Fruit fly (Drosophila melanogaster) whole organism, pupa: ENCODE measurements around the gene CG43680.
A peak's percentile ranks its signal among the peaks of the same experiment; 100 is the strongest.

Experiments
- CG10348 ChIP-seq: fragments of 200-800 bp; sonication (Bioruptor generic); IDR thresholded peaks from 2 replicates; pipeline ENCODE4 v1.3.6; 2022; ENCODE audit warnings: missing biosample characterization, missing genetic modification characterization
- CG12605 ChIP-seq: fragments of 200-800 bp; sonication (Bioruptor generic); IDR thresholded peaks from 2 replicates; pipeline ENCODE4 v1.3.6; 2022; ENCODE audit warnings: missing biosample characterization, missing genetic modification characterization
- CG13204 ChIP-seq: fragments of 200-800 bp; sonication (Bioruptor generic); optimal IDR thresholded peaks from 2 replicates; lab custom pipeline; 2018; ENCODE audit warnings: missing biosample characterization, mild to moderate bottlenecking, missing genetic modification characterization, moderate library complexity
- CG14655 ChIP-seq: fragments of 200-800 bp; sonication (Bioruptor generic); optimal IDR thresholded peaks from 3 replicates; lab custom pipeline; 2017; ENCODE audit warnings: mild to moderate bottlenecking, missing biosample characterization, missing genetic modification reagents, missing genetic modification characterization
- CG15710 ChIP-seq: fragments of 200-800 bp; sonication (Bioruptor generic); optimal IDR thresholded peaks from 2 replicates; lab custom pipeline; 2018; ENCODE audit warnings: missing biosample characterization, mild to moderate bottlenecking, missing genetic modification characterization, moderate library complexity
- CG17806 ChIP-seq: fragments of 200-800 bp; sonication (Bioruptor generic); optimal IDR thresholded peaks from 2 replicates; lab custom pipeline; 2018; ENCODE audit warnings: missing biosample characterization, mild to moderate bottlenecking, missing genetic modification characterization, moderate library complexity
- CG32121 ChIP-seq: fragments of 200-800 bp; sonication (Bioruptor generic); IDR thresholded peaks from 2 replicates; pipeline ENCODE4 v1.3.6; 2022; ENCODE audit warnings: missing biosample characterization, missing genetic modification characterization
- CG34367 ChIP-seq: fragments of 200-800 bp; sonication (Bioruptor generic); optimal IDR thresholded peaks from 2 replicates; lab custom pipeline; 2018; ENCODE audit warnings: missing biosample characterization, mild to moderate bottlenecking, missing genetic modification characterization
- CG4496 ChIP-seq: fragments of 200-800 bp; sonication (Bioruptor generic); IDR thresholded peaks from 3 replicates; pipeline ENCODE4 v1.3.6; 2022; ENCODE audit warnings: missing biosample characterization, missing genetic modification characterization
- CG8159 ChIP-seq: fragments of 200-800 bp; sonication (Bioruptor generic); optimal IDR thresholded peaks from 3 replicates; lab custom pipeline; 2018; ENCODE audit warnings: missing biosample characterization, mild to moderate bottlenecking, missing genetic modification characterization, moderate library complexity
- CG8301 ChIP-seq: fragments of 200-800 bp; sonication (Bioruptor generic); optimal IDR thresholded peaks from 2 replicates; lab custom pipeline; 2018; ENCODE audit warnings: missing biosample characterization, mild to moderate bottlenecking, missing genetic modification characterization
- CG9948 ChIP-seq: fragments of 200-800 bp; sonication (Bioruptor generic); optimal IDR thresholded peaks from 2 replicates; lab custom pipeline; 2018; ENCODE audit warnings: missing biosample characterization, mild to moderate bottlenecking, missing genetic modification characterization, moderate library complexity
- D1 ChIP-seq: fragments of 200-800 bp; sonication (Bioruptor generic); optimal IDR thresholded peaks from 2 replicates; lab custom pipeline; 2018; ENCODE audit warnings: missing biosample characterization, mild to moderate bottlenecking, missing genetic modification characterization, moderate library complexity
- EcR ChIP-seq: fragments of 200-800 bp; sonication (Bioruptor generic); optimal IDR thresholded peaks from 3 replicates; lab custom pipeline; 2019; ENCODE audit warnings: missing biosample characterization, missing genetic modification characterization, mild to moderate bottlenecking, moderate library complexity, missing genetic modification reagents
- Ets98B ChIP-seq: fragments of 200-800 bp; sonication (Bioruptor generic); IDR thresholded peaks from 2 replicates; pipeline ENCODE4 v1.3.6; 2022; ENCODE audit warnings: missing biosample characterization, missing genetic modification characterization
- Pif1A ChIP-seq: fragments of 200-800 bp; sonication (Bioruptor generic); optimal IDR thresholded peaks from 3 replicates; lab custom pipeline; 2016; ENCODE audit warnings: missing biosample characterization, missing genetic modification characterization
- Pif1B ChIP-seq: fragments of 200-800 bp; sonication (Bioruptor generic); optimal IDR thresholded peaks from 3 replicates; lab custom pipeline; 2016; ENCODE audit warnings: missing biosample characterization, missing genetic modification characterization
- Snoo ChIP-seq: fragments of 200-800 bp; sonication (Bioruptor generic); optimal IDR thresholded peaks from 3 replicates; lab custom pipeline; 2017; ENCODE audit warnings: missing biosample characterization, mild to moderate bottlenecking, missing genetic modification characterization, inconsistent platforms
- fd96Ca ChIP-seq: fragments of 200-800 bp; sonication (Bioruptor generic); IDR thresholded peaks from 3 replicates; pipeline ENCODE4 v1.3.6; 2022; ENCODE audit warnings: missing biosample characterization, missing genetic modification characterization
- gl ChIP-seq: fragments of 200-800 bp; sonication (Bioruptor generic); optimal IDR thresholded peaks from 2 replicates; lab custom pipeline; 2018; ENCODE audit warnings: missing biosample characterization, mild to moderate bottlenecking, missing genetic modification characterization
- rn ChIP-seq: fragments of 200-800 bp; sonication (Bioruptor generic); IDR thresholded peaks from 2 replicates; pipeline ENCODE4 v1.3.6; 2022; ENCODE audit warnings: missing biosample characterization, missing genetic modification characterization

The CG43680 gene

DNA sequence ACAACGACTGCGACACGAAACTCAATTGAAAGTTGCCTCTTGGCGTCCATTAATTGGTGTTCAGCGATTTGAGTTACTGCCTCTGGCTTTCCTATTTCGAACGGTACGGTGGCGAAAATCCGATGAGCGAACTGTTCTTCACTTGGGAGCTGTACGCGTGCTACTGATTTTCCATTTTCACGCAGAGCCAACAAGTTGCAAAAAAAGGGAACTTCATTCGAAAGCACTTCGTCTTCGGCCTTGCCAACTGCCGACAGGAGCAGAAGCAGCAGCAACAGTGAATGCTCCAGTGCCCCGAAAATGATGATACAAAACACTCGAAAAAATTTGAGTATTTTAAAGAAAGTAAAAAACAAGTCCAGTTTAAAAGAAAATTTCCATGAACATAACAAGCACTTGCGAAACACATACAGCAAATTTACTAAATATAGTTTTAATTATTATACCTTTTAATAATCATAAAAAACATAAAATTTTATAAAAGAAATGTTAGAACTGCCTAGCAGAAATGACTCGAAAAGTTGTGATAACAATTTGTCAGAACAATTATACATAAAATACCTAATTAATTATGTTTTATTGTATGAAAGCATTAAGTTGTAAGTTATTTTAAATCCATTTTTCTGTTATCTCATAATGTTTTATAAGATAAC is 19.0 kb downstream of the CG43680 start:
- TF ChIP-seq CG32121 (GFP tag; lab: Robert Waterston, UW) (no peak), D1 (no peak), CG8159 (tag; lab: Kevin White, UChicago) (peak; percentile 51), CG15710 (tag; lab: Kevin White, UChicago) (peak; percentile 25), CG14655 (GFP tag; lab: Kevin White, UChicago) (peak; percentile 19)

DNA sequence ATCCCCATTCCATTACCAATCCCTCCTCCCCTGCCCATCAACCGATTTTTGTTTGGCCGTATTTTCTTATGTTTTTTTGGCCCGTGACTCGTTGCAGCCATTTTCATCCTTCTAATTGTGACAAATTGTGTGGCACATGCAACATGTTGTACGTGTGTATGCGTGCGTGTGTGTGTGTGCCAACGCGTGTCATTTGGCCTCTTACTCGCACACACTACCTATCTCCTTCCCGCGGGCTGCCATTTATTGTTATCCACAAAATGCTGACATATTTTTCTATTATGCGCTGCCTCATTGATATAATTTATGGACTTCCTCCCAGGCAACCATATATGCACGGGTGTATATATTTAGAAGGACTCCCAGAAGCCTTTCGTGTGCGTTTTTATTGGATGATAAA is 21.4 kb downstream of the CG43680 start:
- TF ChIP-seq CG12605 (GFP tag; lab: Robert Waterston, UW) = no peak
- no peak for TF ChIP-seq CG32121 (GFP tag; lab: Robert Waterston, UW)
- TF ChIP-seq Pif1B = no peak
- TF ChIP-seq Snoo (tag; lab: Kevin White, UChicago) = no peak
- no peak for TF ChIP-seq Pif1A (GFP tag; lab: Kevin White, UChicago)
- TF ChIP-seq CG8159 (tag; lab: Kevin White, UChicago) = no peak
- no peak for TF ChIP-seq CG4496 (GFP tag; lab: Robert Waterston, UW)
- no peak for TF ChIP-seq CG9948 (tag; lab: Kevin White, UChicago)
- no peak for TF ChIP-seq EcR (GFP tag; lab: Kevin White, UChicago)
- no peak for TF ChIP-seq fd96Ca (GFP tag; lab: Robert Waterston, UW)
- TF ChIP-seq rn (GFP tag; lab: Robert Waterston, UW) = no peak
- no peak for TF ChIP-seq CG8301 (tag; lab: Kevin White, UChicago)
- TF ChIP-seq CG13204 = no peak
- no peak for TF ChIP-seq CG34367
- TF ChIP-seq D1 = no peak
- no peak for TF ChIP-seq gl
- TF ChIP-seq CG14655 (GFP tag; lab: Kevin White, UChicago) = no peak
- TF ChIP-seq Ets98B = no peak
- TF ChIP-seq CG15710 (tag; lab: Kevin White, UChicago) = no peak

DNA sequence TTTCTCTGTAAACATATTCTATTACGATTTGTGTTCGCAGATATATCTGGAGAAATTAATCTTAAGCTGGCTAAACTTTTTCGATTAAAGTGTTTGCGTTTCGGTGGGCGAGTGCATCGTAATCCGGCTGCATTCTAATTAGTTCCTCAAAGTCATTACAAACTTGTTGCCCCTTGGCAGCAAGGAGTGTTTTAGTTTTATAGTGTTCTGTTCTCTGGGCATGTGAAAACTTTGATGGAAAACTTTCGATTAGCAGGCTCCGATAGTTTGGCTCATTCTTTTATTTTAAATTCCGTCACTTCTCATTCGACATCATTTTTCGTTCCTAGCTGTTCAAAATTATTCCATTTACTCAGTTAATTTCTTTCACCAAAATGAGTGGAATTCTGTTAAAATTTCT is 30.0 kb downstream of the CG43680 start, which contains the start of gene CG32148:
CG32148 (plus strand) TSS at position 301 of the 400 bp plus-strand sequence.
- no peak for TF ChIP-seq CG12605 (GFP tag; lab: Robert Waterston, UW)
- no peak for TF ChIP-seq CG9948 (tag; lab: Kevin White, UChicago)
- TF ChIP-seq CG17806 (tag; lab: Kevin White, UChicago) = no peak
- TF ChIP-seq Pif1B = no peak
- TF ChIP-seq D1 = no peak
- no peak for TF ChIP-seq CG4496 (GFP tag; lab: Robert Waterston, UW)
- no peak for TF ChIP-seq CG34367
- TF ChIP-seq Ets98B = no peak
- TF ChIP-seq Snoo (tag; lab: Kevin White, UChicago) = no peak
- no peak for TF ChIP-seq rn (GFP tag; lab: Robert Waterston, UW)
- TF ChIP-seq CG13204 = no peak
- no peak for TF ChIP-seq CG14655 (GFP tag; lab: Kevin White, UChicago)
- no peak for TF ChIP-seq CG8301 (tag; lab: Kevin White, UChicago)
- no peak for TF ChIP-seq gl
- no peak for TF ChIP-seq CG8159 (tag; lab: Kevin White, UChicago)
- no peak for TF ChIP-seq Pif1A (GFP tag; lab: Kevin White, UChicago)
- TF ChIP-seq EcR (GFP tag; lab: Kevin White, UChicago) = no peak
- TF ChIP-seq CG10348 = no peak
- TF ChIP-seq CG32121 (GFP tag; lab: Robert Waterston, UW) = no peak

DNA sequence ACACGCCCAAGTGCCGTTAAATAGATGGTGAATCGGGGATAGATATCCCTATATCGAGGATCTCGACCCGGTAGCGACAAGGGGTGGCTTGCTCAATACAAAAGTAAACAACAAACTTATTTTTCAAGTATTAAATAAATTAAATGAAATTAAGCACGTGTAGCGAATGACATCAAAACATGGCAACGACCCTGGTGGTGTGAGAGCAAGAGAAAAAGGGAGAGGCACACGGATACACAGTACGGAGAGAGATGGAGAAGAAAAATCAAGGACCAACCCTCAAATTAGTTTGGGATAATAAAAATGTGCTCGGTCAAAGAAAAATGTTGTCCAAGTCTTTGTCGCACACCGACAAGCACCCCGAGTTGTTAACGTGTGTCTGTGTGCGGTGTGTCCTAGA is 32.1 kb downstream of the CG43680 start:
- no peak for TF ChIP-seq CG10348
- TF ChIP-seq CG14655 (GFP tag; lab: Kevin White, UChicago) = no peak
- no peak for TF ChIP-seq CG15710 (tag; lab: Kevin White, UChicago)
- no peak for TF ChIP-seq CG34367
- TF ChIP-seq CG17806 (tag; lab: Kevin White, UChicago) = no peak
- TF ChIP-seq rn (GFP tag; lab: Robert Waterston, UW) = no peak
- TF ChIP-seq EcR (GFP tag; lab: Kevin White, UChicago) = no peak
- no peak for TF ChIP-seq Snoo (tag; lab: Kevin White, UChicago)
- TF ChIP-seq fd96Ca (GFP tag; lab: Robert Waterston, UW) = no peak
- TF ChIP-seq CG12605 (GFP tag; lab: Robert Waterston, UW) = no peak

DNA sequence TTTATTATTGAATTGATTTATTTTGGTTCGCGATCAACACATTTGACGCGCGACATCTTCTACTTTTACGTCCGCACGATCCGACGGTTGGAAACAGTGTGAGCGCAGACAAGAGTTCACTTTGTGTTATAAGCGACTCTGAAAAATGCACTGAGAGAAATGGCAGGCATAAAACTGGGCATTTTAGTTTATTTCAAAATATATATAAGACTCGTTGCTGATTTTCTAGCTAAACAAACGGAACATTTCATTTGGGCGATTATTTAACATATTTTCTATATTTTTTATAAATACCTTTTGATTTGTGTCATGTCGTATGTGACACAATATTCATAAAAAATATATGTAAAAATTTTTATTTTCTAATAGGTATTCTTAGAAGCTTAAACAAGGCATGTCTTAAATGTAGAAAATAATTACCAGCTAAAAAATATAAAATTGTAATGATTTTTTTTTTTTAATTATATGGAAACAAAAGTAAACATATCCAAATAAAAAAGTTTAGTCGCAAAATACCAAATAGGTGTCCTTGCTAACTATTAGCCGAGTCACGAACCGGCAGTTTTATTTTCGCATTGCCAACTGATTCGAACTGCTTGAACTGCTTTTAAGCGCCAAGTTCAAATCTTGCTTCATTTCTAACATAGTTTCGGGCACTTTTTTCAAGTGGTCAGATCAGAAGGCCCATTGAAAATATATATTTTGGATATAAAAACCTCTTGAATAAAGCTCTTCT is 39.0 kb downstream of the CG43680 start, which contains the start of gene Reck:
Reck (minus strand) TSS at position 106 of the 736 bp plus-strand sequence.
- peak; percentile 87 for TF ChIP-seq CG8301 (tag; lab: Kevin White, UChicago)
- TF ChIP-seq CG15710 (tag; lab: Kevin White, UChicago) = peak; percentile 83
- peak; percentile 86 for TF ChIP-seq CG9948 (tag; lab: Kevin White, UChicago)
- peak; percentile 91 for TF ChIP-seq Pif1B
- peak; percentile 59 for TF ChIP-seq EcR (GFP tag; lab: Kevin White, UChicago)
- TF ChIP-seq CG12605 (GFP tag; lab: Robert Waterston, UW) = peak; percentile 96
- TF ChIP-seq rn (GFP tag; lab: Robert Waterston, UW) = peak; percentile 75
- peak; percentile 54 for TF ChIP-seq CG13204
- peak; percentile 91 for TF ChIP-seq CG32121 (GFP tag; lab: Robert Waterston, UW)
- TF ChIP-seq CG17806 (tag; lab: Kevin White, UChicago) = peak; percentile 94
- peak; percentile 96 for TF ChIP-seq Ets98B
- peak; percentile 90 for TF ChIP-seq Pif1A (GFP tag; lab: Kevin White, UChicago)
- TF ChIP-seq Snoo (tag; lab: Kevin White, UChicago) = peak; percentile 79
- peak; percentile 86 for TF ChIP-seq CG34367
- peak; percentile 97 for TF ChIP-seq D1
- TF ChIP-seq CG8159 (tag; lab: Kevin White, UChicago) = peak; percentile 87
- TF ChIP-seq gl = peak; percentile 75
- peak; percentile 91 for TF ChIP-seq CG14655 (GFP tag; lab: Kevin White, UChicago)
- no peak for TF ChIP-seq CG10348
- peak; percentile 74 for TF ChIP-seq fd96Ca (GFP tag; lab: Robert Waterston, UW)
- TF ChIP-seq CG4496 (GFP tag; lab: Robert Waterston, UW) = peak; percentile 95
